Fruit fly (Drosophila melanogaster): ENCODE results near the gene CG7600.

CG7600 gene

dm6 chr3L:11256147-11256971 is 45.8 kb downstream of the CG7600 start (continued):
- TF ChIP-seq CG1832 (GFP tag; optimal IDR thresholded peaks at IDR 0.05), result no peak
- peak; percentile 81 for TF ChIP-seq CG8388 (GFP tag; optimal IDR thresholded peaks at IDR 0.05)
- no peak for TF ChIP-seq ftz-f1 (GFP tag; optimal IDR thresholded peaks at IDR 0.05)
- TF ChIP-seq lmd (GFP tag; IDR thresholded peaks at IDR 0.05), result peak; percentile 62
- TF ChIP-seq Oaz (GFP tag; IDR thresholded peaks at IDR 0.05), result peak; percentile 48
- TF ChIP-seq lab (GFP tag; optimal IDR thresholded peaks at IDR 0.05), result peak; percentile 78
- TF ChIP-seq CG17359 (tag; optimal IDR thresholded peaks at IDR 0.05), result peak; percentile 62
- no peak for TF ChIP-seq Elba2 (GFP tag; optimal IDR thresholded peaks at IDR 0.05)
- TF ChIP-seq ab (GFP tag; optimal IDR thresholded peaks at IDR 0.05), result no peak
- no peak for TF ChIP-seq CG7745 (tag; optimal IDR thresholded peaks at IDR 0.05)
- peak; percentile 64 for TF ChIP-seq CG12942 (GFP tag; optimal IDR thresholded peaks at IDR 0.05)
- no peak for TF ChIP-seq sim (GFP tag; IDR thresholded peaks at IDR 0.05)
- TF ChIP-seq CG15696 (tag; optimal IDR thresholded peaks at IDR 0.05), result peak; percentile 78
- TF ChIP-seq peb (GFP tag; IDR thresholded peaks at IDR 0.05), result peak; percentile 47; the same call in 1 of the 2 replicates
- TF ChIP-seq tin (GFP tag; optimal IDR thresholded peaks at IDR 0.05), result peak; percentile 82
- TF ChIP-seq shn (GFP tag; optimal IDR thresholded peaks at IDR 0.05), result no peak
- TF ChIP-seq CG4424 (GFP tag; optimal IDR thresholded peaks at IDR 0.05), result peak; percentile 86
- peak; percentile 28 for TF ChIP-seq CG2120 (GFP tag; optimal IDR thresholded peaks at IDR 0.05)
- TF ChIP-seq Hsf (GFP tag; optimal IDR thresholded peaks at IDR 0.05), result peak; percentile 60
- TF ChIP-seq Sox100B (GFP tag; optimal IDR thresholded peaks at IDR 0.05), result peak; percentile 92
- TF ChIP-seq h (optimal IDR thresholded peaks at IDR 0.05), result no peak
- peak; percentile 61 for TF ChIP-seq lbe (GFP tag; optimal IDR thresholded peaks at IDR 0.05)
- no peak for TF ChIP-seq bigmax (GFP tag; optimal IDR thresholded peaks at IDR 0.05)
- TF ChIP-seq Six4 (GFP tag; optimal IDR thresholded peaks at IDR 0.05), result peak; percentile 67
- TF ChIP-seq nerfin-1 (tag; optimal IDR thresholded peaks at IDR 0.05), result peak; percentile 74
- TF ChIP-seq zf30C (GFP tag; optimal IDR thresholded peaks at IDR 0.05), result peak; percentile 97
- peak; percentile 71 for TF ChIP-seq nau (GFP tag; optimal IDR thresholded peaks at IDR 0.05)
- TF ChIP-seq CG33557 (GFP tag; optimal IDR thresholded peaks at IDR 0.05), result peak; percentile 85
- peak; percentile 76 for TF ChIP-seq org-1 (GFP tag; optimal IDR thresholded peaks at IDR 0.05)
- peak; percentile 46 for TF ChIP-seq CG11247 (GFP tag; IDR thresholded peaks at IDR 0.05)
- peak; percentile 11 for TF ChIP-seq CG12236 (GFP tag; optimal IDR thresholded peaks at IDR 0.05)
- TF ChIP-seq CG6272 (GFP tag; IDR thresholded peaks at IDR 0.05), result peak; percentile 37; the same call in 1 of the 2 replicates
- peak; percentile 50 for TF ChIP-seq CG12219 (GFP tag; optimal IDR thresholded peaks at IDR 0.05)
- TF ChIP-seq NC2α (GFP tag; optimal IDR thresholded peaks at IDR 0.05), result no peak
- peak; percentile 8 for TF ChIP-seq pum (GFP tag; optimal IDR thresholded peaks at IDR 0.05)
- TF ChIP-seq dan (GFP tag; IDR thresholded peaks at IDR 0.05), result no peak
- peak; percentile 30 for TF ChIP-seq MTF-1 (GFP tag; optimal IDR thresholded peaks at IDR 0.05; ENCODE audit: borderline replicate concordance)
- TF ChIP-seq z (GFP tag; IDR thresholded peaks at IDR 0.05), result 0 out of 3 replicates have a peak, but pooled peaks have one; percentile 26
- TF ChIP-seq CG34376 (GFP tag; optimal IDR thresholded peaks at IDR 0.05), result peak; percentile 32
- no peak for TF ChIP-seq btn (GFP tag; optimal IDR thresholded peaks at IDR 0.05)
- TF ChIP-seq grn (GFP tag; optimal IDR thresholded peaks at IDR 0.05), result peak; percentile 37
- peak; percentile 53 to 77 for TF ChIP-seq bsh (GFP tag; optimal IDR thresholded peaks at IDR 0.05)
- peak; percentile 10 for TF ChIP-seq salm (tag; optimal IDR thresholded peaks at IDR 0.05)
- no peak for TF ChIP-seq hb (GFP tag; IDR thresholded peaks at IDR 0.05; ENCODE audit: partially characterized antibody)
- TF ChIP-seq croc (GFP tag; conservative IDR thresholded peaks at IDR 0.05), result peak; percentile 49; the same call in 2 of the 3 replicates
- TF ChIP-seq fd64A (GFP tag; optimal IDR thresholded peaks at IDR 0.05), result peak; percentile 14
- peak; percentile 73; the same call in 2 of the 3 replicates for TF ChIP-seq Optix (GFP tag; IDR thresholded peaks at IDR 0.05)
- TF ChIP-seq ac (GFP tag; optimal IDR thresholded peaks at IDR 0.05), result peak; percentile 61
- TF ChIP-seq crol (GFP tag; IDR thresholded peaks at IDR 0.05), result peak; percentile 97
